Worm (Caenorhabditis elegans) whole organism, young adult: Measurements from ENCODE around the gene Y38C1AA.12.

ENCODE experiments used
- B0019.2 ChIP-seq: fragments of 200-800 bp; sonication (Bioruptor generic); conservative IDR thresholded peaks from 2 replicates; pipeline ENCODE4 v1.3.6; 2022; ENCODE audit warnings: missing genetic modification reagents, missing genetic modification characterization, missing compliant biosample characterization
- B0035.1 ChIP-seq: sonication (generic microtip); optimal IDR thresholded peaks from 2 replicates; lab custom pipeline; 2016; ENCODE audit warnings: missing genetic modification characterization, mild to moderate bottlenecking, missing compliant biosample characterization, missing genotype, missing genetic modification reagents
- B0261.1 ChIP-seq: sonication (generic microtip); optimal IDR thresholded peaks from 2 replicates; lab custom pipeline; 2016; ENCODE audit warnings: mild to moderate bottlenecking, missing genetic modification characterization, moderate library complexity, missing compliant biosample characterization
- F33H1.4 ChIP-seq: fragments of 200-800 bp; sonication (Bioruptor generic); IDR thresholded peaks from 2 replicates; pipeline ENCODE4 v1.3.6; 2022; ENCODE audit warnings: missing genetic modification reagents, missing genetic modification characterization, missing compliant biosample characterization
- F37B4.10 ChIP-seq: fragments of 200-800 bp; sonication (Bioruptor generic); IDR thresholded peaks from 2 replicates; pipeline ENCODE4 v1.3.6; 2022; ENCODE audit warnings: missing genetic modification characterization, missing compliant biosample characterization
- F52B5.7 ChIP-seq: sonication (generic microtip); optimal IDR thresholded peaks from 2 replicates; lab custom pipeline; 2016; ENCODE audit warnings: mild to moderate bottlenecking, missing genetic modification characterization, missing compliant biosample characterization
- K11D2.4 ChIP-seq: fragments of 200-800 bp; sonication (Bioruptor generic); IDR thresholded peaks from 2 replicates; pipeline ENCODE4 v1.3.6; 2022; ENCODE audit warnings: missing genetic modification reagents, missing genetic modification characterization, missing compliant biosample characterization
- T07F8.4 ChIP-seq: sonication (generic microtip); optimal IDR thresholded peaks from 2 replicates; lab custom pipeline; 2016; ENCODE audit warnings: mild to moderate bottlenecking, missing genetic modification characterization, moderate library complexity, missing compliant biosample characterization
- T26A5.8 ChIP-seq: sonication (generic microtip); optimal IDR thresholded peaks from 2 replicates; lab custom pipeline; 2016; ENCODE audit warnings: missing genetic modification characterization, missing compliant biosample characterization
- Y67H2A.10 ChIP-seq: fragments of 200-800 bp; sonication (Bioruptor generic); conservative IDR thresholded peaks from 2 replicates; pipeline ENCODE4 v1.3.6; 2022; ENCODE audit warnings: missing genetic modification reagents, missing genetic modification characterization, missing compliant biosample characterization
- Y95B8A.8 ChIP-seq: fragments of 200-800 bp; sonication (Bioruptor generic); IDR thresholded peaks from 2 replicates; pipeline ENCODE4 v1.3.6; 2022; ENCODE audit warnings: missing genetic modification reagents, missing genetic modification characterization, missing compliant biosample characterization
- ZK185.1 ChIP-seq: sonication (generic microtip); optimal IDR thresholded peaks from 2 replicates; lab custom pipeline; 2016; ENCODE audit warnings: mild to moderate bottlenecking, missing genetic modification characterization, missing compliant biosample characterization; ENCODE audit not compliant: poor library complexity, severe bottlenecking
- atf-7 ChIP-seq: sonication (generic microtip); optimal IDR thresholded peaks from 2 replicates; lab custom pipeline; 2017; ENCODE audit warnings: mild to moderate bottlenecking, missing genetic modification characterization, missing compliant biosample characterization
- attf-3 ChIP-seq: fragments of 200-800 bp; sonication (Bioruptor generic); conservative IDR thresholded peaks from 2 replicates; pipeline ENCODE4 v1.3.6; 2022; ENCODE audit warnings: missing genetic modification reagents, missing genetic modification characterization, missing compliant biosample characterization
- attf-5 ChIP-seq: fragments of 200-800 bp; sonication (Bioruptor generic); optimal IDR thresholded peaks from 2 replicates; lab custom pipeline; 2018; ENCODE audit warnings: mild to moderate bottlenecking, missing genetic modification characterization, missing compliant biosample characterization
- attf-6 ChIP-seq: fragments of 200-800 bp; sonication (Bioruptor generic); IDR thresholded peaks from 2 replicates; pipeline ENCODE4 v1.3.6; 2022; ENCODE audit warnings: missing genetic modification reagents, missing genetic modification characterization, missing compliant biosample characterization
- cebp-2 ChIP-seq: fragments of 200-800 bp; sonication (Bioruptor generic); IDR thresholded peaks from 2 replicates; pipeline ENCODE4 v1.3.6; 2022; ENCODE audit warnings: missing genetic modification characterization, missing compliant biosample characterization
- ceh-100 ChIP-seq: fragments of 200-800 bp; sonication (Bioruptor generic); IDR thresholded peaks from 2 replicates; pipeline ENCODE4 v1.3.6; 2022; ENCODE audit warnings: missing genetic modification reagents, missing genetic modification characterization, missing compliant biosample characterization
- ceh-40 ChIP-seq: fragments of 200-800 bp; sonication (Bioruptor generic); IDR thresholded peaks from 2 replicates; pipeline ENCODE4 v1.3.6; 2022; ENCODE audit warnings: missing genetic modification characterization, missing compliant biosample characterization
- ceh-58 ChIP-seq: fragments of 200-800 bp; sonication (Bioruptor generic); IDR thresholded peaks from 2 replicates; pipeline ENCODE4 v1.3.6; 2022; ENCODE audit warnings: missing genetic modification characterization, missing compliant biosample characterization
- chd-7 ChIP-seq: sonication (generic microtip); optimal IDR thresholded peaks from 2 replicates; lab custom pipeline; 2016; ENCODE audit warnings: mild to moderate bottlenecking, missing genetic modification characterization, moderate library complexity, missing compliant biosample characterization
- egl-44 ChIP-seq: fragments of 200-800 bp; sonication (Bioruptor generic); IDR thresholded peaks from 2 replicates; pipeline ENCODE4 v1.3.6; 2022; ENCODE audit warnings: missing genetic modification reagents, missing genetic modification characterization, missing compliant biosample characterization
- ets-4 ChIP-seq: fragments of 200-800 bp; sonication (Bioruptor generic); optimal IDR thresholded peaks from 2 replicates; lab custom pipeline; 2018; ENCODE audit warnings: mild to moderate bottlenecking, missing genetic modification characterization, missing compliant biosample characterization
- fkh-3 ChIP-seq: sonication (generic microtip); optimal IDR thresholded peaks from 2 replicates; lab custom pipeline; 2016; ENCODE audit warnings: mild to moderate bottlenecking, missing genetic modification characterization, missing compliant biosample characterization
- gei-17 ChIP-seq: fragments of 200-800 bp; sonication (Bioruptor generic); optimal IDR thresholded peaks from 2 replicates; lab custom pipeline; 2018; ENCODE audit warnings: mild to moderate bottlenecking, missing genetic modification characterization, missing compliant biosample characterization
- hlh-26 ChIP-seq: fragments of 200-800 bp; sonication (Bioruptor generic); conservative IDR thresholded peaks from 2 replicates; pipeline ENCODE4 v1.3.6; 2022; ENCODE audit warnings: missing genetic modification reagents, missing genetic modification characterization, missing compliant biosample characterization
- lag-1 ChIP-seq: fragments of 200-800 bp; sonication (Bioruptor generic); IDR thresholded peaks from 2 replicates; pipeline ENCODE4 v1.3.6; 2022; ENCODE audit warnings: missing genetic modification reagents, missing genetic modification characterization, missing compliant biosample characterization
- let-526 ChIP-seq: fragments of 200-800 bp; sonication (Bioruptor generic); IDR thresholded peaks from 2 replicates; pipeline ENCODE4 v1.3.6; 2022; ENCODE audit warnings: missing genetic modification reagents, missing genetic modification characterization, missing compliant biosample characterization
- lin-35 ChIP-seq, 3 experiments: fragments of 150-350 bp in 2 of 3; sonication (generic microtip) in 1 of 3; optimal IDR thresholded peaks; 2 replicates each; lab custom pipeline; 2014 to 2018; ENCODE audit warnings: missing biosample characterization in 3 of 3, missing genetic modification characterization in 3 of 3, missing genetic modification reagents in 3 of 3
- lsl-1 ChIP-seq: fragments of 200-800 bp; sonication (Bioruptor generic); optimal IDR thresholded peaks from 2 replicates; lab custom pipeline; 2018; ENCODE audit warnings: mild to moderate bottlenecking, missing genetic modification characterization, moderate library complexity, missing compliant biosample characterization
- madf-10 ChIP-seq: sonication (generic microtip); optimal IDR thresholded peaks from 2 replicates; lab custom pipeline; 2016; ENCODE audit warnings: mild to moderate bottlenecking, missing genetic modification characterization, missing compliant biosample characterization
- madf-6 ChIP-seq: fragments of 200-800 bp; sonication (Bioruptor generic); IDR thresholded peaks from 2 replicates; pipeline ENCODE4 v1.3.6; 2022; ENCODE audit warnings: missing genetic modification reagents, missing genetic modification characterization, missing compliant biosample characterization
- mcd-1 ChIP-seq: fragments of 200-800 bp; sonication (Bioruptor generic); IDR thresholded peaks from 2 replicates; pipeline ENCODE4 v1.3.6; 2022; ENCODE audit warnings: missing genetic modification reagents, missing genetic modification characterization, missing compliant biosample characterization
- mes-4 ChIP-seq: sonication (generic microtip); optimal IDR thresholded peaks from 2 replicates; lab custom pipeline; 2016; ENCODE audit warnings: missing genotype, missing genetic modification characterization, missing compliant biosample characterization
- mxl-1 ChIP-seq: sonication (generic microtip); optimal IDR thresholded peaks from 2 replicates; lab custom pipeline; 2016; ENCODE audit warnings: missing genetic modification characterization, missing compliant biosample characterization
- nfya-1 ChIP-seq: sonication (generic microtip); optimal IDR thresholded peaks from 2 replicates; lab custom pipeline; 2017; ENCODE audit warnings: antibody characterized with exemption, missing compliant biosample characterization, missing genetic modification characterization, borderline replicate concordance; ENCODE audit not compliant: insufficient read depth
- nhr-120 ChIP-seq: fragments of 200-800 bp; sonication (Bioruptor generic); IDR thresholded peaks from 2 replicates; pipeline ENCODE4 v1.3.6; 2022; ENCODE audit warnings: missing genetic modification characterization, missing compliant biosample characterization
- nhr-179 ChIP-seq: sonication (generic microtip); optimal IDR thresholded peaks from 2 replicates; lab custom pipeline; 2016; ENCODE audit warnings: mild to moderate bottlenecking, missing genetic modification characterization, missing compliant biosample characterization
- nhr-27 ChIP-seq: fragments of 200-800 bp; sonication (Bioruptor generic); optimal IDR thresholded peaks from 2 replicates; lab custom pipeline; 2018; ENCODE audit warnings: mild to moderate bottlenecking, missing genetic modification characterization, moderate library complexity, missing compliant biosample characterization
- nhr-80 ChIP-seq: sonication (generic microtip); optimal IDR thresholded peaks from 2 replicates; lab custom pipeline; 2016; ENCODE audit warnings: missing genetic modification characterization, missing compliant biosample characterization
- pbrm-1 ChIP-seq: fragments of 200-800 bp; sonication (Bioruptor generic); IDR thresholded peaks from 2 replicates; pipeline ENCODE4 v1.3.6; 2022; ENCODE audit warnings: missing genetic modification reagents, missing genetic modification characterization, missing compliant biosample characterization
- sdz-38 ChIP-seq: sonication (generic microtip); optimal IDR thresholded peaks from 2 replicates; lab custom pipeline; 2016; ENCODE audit warnings: missing genotype, missing genetic modification characterization, missing compliant biosample characterization
- snpc-1.1 ChIP-seq: sonication (generic microtip); optimal IDR thresholded peaks from 2 replicates; lab custom pipeline; 2017; ENCODE audit warnings: missing genetic modification characterization, mild to moderate bottlenecking, missing compliant biosample characterization, antibody characterized with exemption, moderate library complexity, missing genotype, missing genetic modification reagents; ENCODE audit not compliant: insufficient read depth
- somi-1 ChIP-seq: fragments of 200-800 bp; sonication (Bioruptor generic); optimal IDR thresholded peaks from 2 replicates; lab custom pipeline; 2018; ENCODE audit warnings: mild to moderate bottlenecking, missing genetic modification characterization, missing compliant biosample characterization
- unc-62 ChIP-seq: fragments of 150-350 bp; optimal IDR thresholded peaks from 2 replicates; lab custom pipeline; 2014; ENCODE audit warnings: missing biosample characterization, missing genetic modification reagents, missing genetic modification characterization
- xnd-1 ChIP-seq: sonication (generic microtip); optimal IDR thresholded peaks from 2 replicates; lab custom pipeline; 2016; ENCODE audit warnings: missing genotype, missing genetic modification reagents, missing genetic modification characterization, missing compliant biosample characterization
- ztf-22 ChIP-seq: fragments of 200-800 bp; sonication (Bioruptor generic); optimal IDR thresholded peaks from 2 replicates; lab custom pipeline; 2018; ENCODE audit warnings: mild to moderate bottlenecking, missing genetic modification characterization, moderate library complexity, missing compliant biosample characterization

The Y38C1AA.12 gene

DNA sequence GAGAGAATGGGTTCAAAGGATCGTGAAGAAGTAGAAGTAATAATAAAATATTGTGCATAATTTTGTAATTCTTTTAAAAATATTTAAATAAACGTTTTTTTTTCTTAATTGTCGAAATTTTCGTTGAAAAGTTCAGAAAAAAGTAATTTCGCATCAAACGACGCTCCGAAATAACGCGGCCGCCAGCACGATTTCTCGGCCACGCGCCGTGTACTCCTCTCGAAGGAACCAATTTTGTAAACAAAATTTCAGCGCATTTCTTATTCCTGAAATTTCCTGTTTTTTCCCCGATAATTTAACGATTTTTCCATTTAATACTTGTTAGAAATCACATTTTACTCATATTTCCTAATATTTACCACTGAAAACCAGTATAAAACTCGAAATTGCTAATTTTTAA is at the start of gene Y38C1AA.12 (continued):
- TF ChIP-seq nfya-1 (no peak), B0019.2 (GFP tag; lab: Robert Waterston, UW) (no peak), sdz-38 (tag; lab: Kevin White, UChicago) (no peak), ZK185.1 (tag; lab: Kevin White, UChicago) (peak; percentile 93), ceh-100 (GFP tag; lab: Robert Waterston, UW) (peak; percentile 67), lin-35 (GFP tag; optimal IDR thresholded peaks at IDR 0.05; lab: Kevin White, UChicago) (peak in 1 of 3 experiments; percentile 36), madf-6 (GFP tag; lab: Robert Waterston, UW) (peak; percentile 65; the same call in 1 of the 2 replicates), nhr-179 (no peak), mcd-1 (GFP tag; lab: Robert Waterston, UW) (peak; percentile 78), T26A5.8 (tag; lab: Kevin White, UChicago) (no peak), atf-7 (tag; lab: Kevin White, UChicago) (no peak), nhr-80 (tag; lab: Kevin White, UChicago) (peak; percentile 11), T07F8.4 (tag; lab: Kevin White, UChicago) (no peak), ceh-58 (GFP tag; lab: Robert Waterston, UW) (no peak), madf-10 (tag; lab: Kevin White, UChicago) (peak; percentile 69), gei-17 (GFP tag; lab: Kevin White, UChicago) (no peak), chd-7 (no peak), Y95B8A.8 (GFP tag; lab: Robert Waterston, UW) (no peak), lag-1 (GFP tag; lab: Robert Waterston, UW) (no peak), let-526 (GFP tag; lab: Robert Waterston, UW) (0 out of 2 replicates have a peak, but pooled peaks have one; percentile 30), B0261.1 (peak; percentile 3), unc-62 (GFP tag; lab: Kevin White, UChicago) (no peak), F33H1.4 (GFP tag; lab: Robert Waterston, UW) (peak; percentile 48; the same call in 1 of the 2 replicates), B0035.1 (no peak), K11D2.4 (GFP tag; lab: Robert Waterston, UW) (peak; percentile 62; the same call in 1 of the 2 replicates), ceh-40 (GFP tag; lab: Robert Waterston, UW) (no peak), snpc-1.1 (tag; lab: Kevin White, UChicago) (peak; percentile 22), xnd-1 (tag; lab: Kevin White, UChicago) (no peak), attf-5 (GFP tag; lab: Kevin White, UChicago) (peak; percentile 79), mxl-1 (no peak)

DNA sequence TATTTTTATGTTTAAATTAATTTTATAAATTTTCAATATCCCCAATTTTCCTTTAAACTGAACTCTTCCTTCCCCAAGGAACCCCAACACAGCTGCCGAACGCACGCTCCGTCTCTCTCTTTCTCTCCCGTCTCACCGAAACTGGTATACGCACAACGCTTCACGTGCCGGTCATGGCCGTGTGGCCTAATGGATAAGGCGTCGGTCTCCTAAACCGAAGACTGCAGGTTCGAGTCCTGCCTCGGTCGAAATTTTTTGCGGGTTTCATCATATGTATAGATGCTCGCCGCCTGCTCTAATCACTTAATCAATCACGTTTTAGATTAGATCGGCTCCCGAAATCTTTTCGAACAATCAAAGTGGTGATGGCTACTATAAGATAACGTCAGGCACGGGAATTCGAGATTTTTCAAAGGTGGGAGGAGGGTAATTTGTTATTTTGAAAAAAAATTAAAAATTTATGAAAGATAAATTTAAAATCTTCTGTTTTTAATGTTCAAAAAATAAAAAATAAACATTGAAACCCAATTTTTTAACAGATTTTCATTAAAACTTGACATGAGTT is 48.2 kb upstream of the Y38C1AA.12 start:
- TF ChIP-seq pbrm-1 (GFP tag; lab: Robert Waterston, UW): peak; percentile 54; the same call in 1 of the 2 replicates
- no peak for TF ChIP-seq nhr-80 (tag; lab: Kevin White, UChicago)
- 0 out of 2 replicates have a peak, but pooled peaks have one; percentile 78 for TF ChIP-seq F37B4.10 (GFP tag; lab: Robert Waterston, UW)
- TF ChIP-seq nhr-120 (GFP tag; lab: Robert Waterston, UW): 0 out of 2 replicates have a peak, but pooled peaks have one; percentile 4
- no peak for TF ChIP-seq ztf-22 (GFP tag; lab: Kevin White, UChicago)
- TF ChIP-seq fkh-3 (tag; lab: Kevin White, UChicago): no peak
- TF ChIP-seq nhr-27 (tag; lab: Kevin White, UChicago): no peak
- TF ChIP-seq mcd-1 (GFP tag; lab: Robert Waterston, UW): peak; percentile 71
- no peak for TF ChIP-seq ceh-58 (GFP tag; lab: Robert Waterston, UW)
- TF ChIP-seq mes-4 (tag; lab: Kevin White, UChicago): peak; percentile 35
- peak; percentile 44 for TF ChIP-seq F52B5.7 (tag; lab: Kevin White, UChicago)
- TF ChIP-seq hlh-26: no peak
- no peak for TF ChIP-seq gei-17 (GFP tag; lab: Kevin White, UChicago)
- TF ChIP-seq ZK185.1 (tag; lab: Kevin White, UChicago): no peak
- TF ChIP-seq attf-6 (GFP tag; lab: Robert Waterston, UW): no peak
- TF ChIP-seq egl-44 (GFP tag; lab: Robert Waterston, UW): peak; percentile 84
- TF ChIP-seq sdz-38 (tag; lab: Kevin White, UChicago): no peak
- TF ChIP-seq lin-35 (GFP tag; optimal IDR thresholded peaks at IDR 0.05; lab: Kevin White, UChicago): peak in 1 of 3 experiments; percentile 11
- peak; percentile 67 for TF ChIP-seq attf-3 (GFP tag; lab: Robert Waterston, UW)
- no peak for TF ChIP-seq somi-1 (GFP tag; lab: Kevin White, UChicago)
- no peak for TF ChIP-seq Y67H2A.10
- TF ChIP-seq snpc-1.1 (tag; lab: Kevin White, UChicago): no peak
- peak; percentile 15 for TF ChIP-seq lsl-1 (GFP tag; lab: Kevin White, UChicago)
- peak; percentile 55; the same call in 1 of the 2 replicates for TF ChIP-seq cebp-2
- no peak for TF ChIP-seq ets-4
